Worm (Caenorhabditis elegans) whole organism, midembryonic: Measurements from ENCODE around the gene Y22D7AL.3.

ENCODE experiments used
- cog-1 ChIP-seq: sonication (generic microtip); optimal IDR thresholded peaks from 2 replicates; lab custom pipeline; 2016; ENCODE audit warnings: missing genetic modification characterization, missing compliant biosample characterization
- flt-1 ChIP-seq: fragments of 200-800 bp; sonication (Bioruptor generic); IDR thresholded peaks from 2 replicates; pipeline ENCODE4 v1.3.6; 2022; ENCODE audit warnings: missing genetic modification characterization, missing compliant biosample characterization
- ztf-23 ChIP-seq: fragments of 200-800 bp; sonication (Bioruptor generic); IDR thresholded peaks from 2 replicates; pipeline ENCODE4 v1.3.6; 2022; ENCODE audit warnings: missing genetic modification reagents, missing genetic modification characterization, missing compliant biosample characterization

DNA sequence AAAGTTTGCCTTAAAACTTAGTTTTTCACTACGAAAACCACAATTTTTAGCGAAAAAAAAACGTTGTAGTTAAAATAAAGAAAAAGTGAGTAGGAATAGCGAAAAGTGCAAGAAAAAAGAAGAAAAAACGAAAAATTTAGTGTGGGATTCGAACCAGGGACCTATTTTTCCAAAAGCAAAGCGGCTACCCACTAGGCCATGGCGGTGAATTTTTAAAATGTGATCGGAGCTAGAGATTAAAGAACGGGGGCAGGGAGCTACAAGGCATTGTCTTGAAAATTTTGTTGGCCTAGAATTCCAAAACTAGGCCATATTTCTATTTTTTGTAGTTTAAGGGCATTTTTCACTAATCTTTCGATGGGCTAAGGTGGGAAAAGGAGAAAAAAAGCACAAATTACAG is 37.5 kb upstream of the Y22D7AL.3 start:
- no peak for TF ChIP-seq cog-1
- TF ChIP-seq ztf-23 (GFP tag; lab: Robert Waterston, UW), result no peak
- no peak for TF ChIP-seq flt-1 (GFP tag; lab: Robert Waterston, UW)
